Worm (Caenorhabditis elegans): ENCODE results near the gene K09D9.14.

- TF ChIP-seq fkh-10 (GFP tag; optimal IDR thresholded peaks at IDR 0.05) (no peak), aly-2 (tag; optimal IDR thresholded peaks at IDR 0.05) (no peak), snpc-4 (tag; optimal IDR thresholded peaks at IDR 0.05) (no peak), ZK546.5 (tag; optimal IDR thresholded peaks at IDR 0.05) (no peak), elt-1 (tag; optimal IDR thresholded peaks at IDR 0.05) (no peak), nhr-77 (tag; optimal IDR thresholded peaks at IDR 0.05) (no peak), nhr-237 (tag; optimal IDR thresholded peaks at IDR 0.05) (no peak), jun-1 (tag; optimal IDR thresholded peaks at IDR 0.05) (no peak), nhr-11 (tag; optimal IDR thresholded peaks at IDR 0.05) (no peak)
Measured at ce11 chrV:4018591-4018990, 3.1 kb downstream of the K09D9.14 start.

Data from whole organism, L3 larva.